Fruit fly (Drosophila melanogaster) whole organism, pupa: Measurements from ENCODE around the gene Eph.

Source experiments
- CG12605 ChIP-seq: fragments of 200-800 bp; sonication (Bioruptor generic); IDR thresholded peaks from 2 replicates; pipeline ENCODE4 v1.3.6; 2022; ENCODE audit warnings: missing biosample characterization, missing genetic modification characterization
- CG32121 ChIP-seq: fragments of 200-800 bp; sonication (Bioruptor generic); IDR thresholded peaks from 2 replicates; pipeline ENCODE4 v1.3.6; 2022; ENCODE audit warnings: missing biosample characterization, missing genetic modification characterization

dm6 chr4:576439-576838 lies 34.0 kb upstream of the Eph start:
- no peak for TF ChIP-seq CG12605 (GFP tag; lab: Robert Waterston, UW)
- no peak for TF ChIP-seq CG32121
